Fruit fly (Drosophila melanogaster) whole organism, embryonic: ENCODE data around the gene IFT43.

ENCODE experiments used
- Atf-2 ChIP-seq: fragments of 200-800 bp; sonication (Bioruptor generic); optimal IDR thresholded peaks from 2 replicates; lab custom pipeline; 2016; ENCODE audit warnings: missing biosample characterization, missing genetic modification characterization
- CG10565 ChIP-seq: fragments of 200-800 bp; sonication (Bioruptor generic); optimal IDR thresholded peaks from 3 replicates; lab custom pipeline; 2016; ENCODE audit warnings: missing biosample characterization, mild to moderate bottlenecking, missing genetic modification characterization
- CG10654 ChIP-seq: fragments of 200-800 bp; sonication (Bioruptor generic); optimal IDR thresholded peaks from 2 replicates; lab custom pipeline; 2016; ENCODE audit warnings: missing biosample characterization, missing genetic modification characterization
- CG12659 ChIP-seq: fragments of 200-800 bp; sonication (Bioruptor generic); optimal IDR thresholded peaks from 3 replicates; lab custom pipeline; 2017; ENCODE audit warnings: mild to moderate bottlenecking, missing biosample characterization, missing genetic modification reagents, missing genetic modification characterization
- CG13123 ChIP-seq: fragments of 200-800 bp; sonication (Bioruptor generic); optimal IDR thresholded peaks from 2 replicates; lab custom pipeline; 2016; ENCODE audit warnings: missing biosample characterization, missing genetic modification characterization
- CG13894 ChIP-seq: fragments of 200-800 bp; sonication (Bioruptor generic); optimal IDR thresholded peaks from 3 replicates; lab custom pipeline; 2018; ENCODE audit warnings: missing biosample characterization, mild to moderate bottlenecking, missing genetic modification characterization, moderate library complexity
- CG14050 ChIP-seq: fragments of 200-800 bp; sonication (Bioruptor generic); IDR thresholded peaks from 3 replicates; pipeline ENCODE4 v1.3.6; 2022; ENCODE audit warnings: missing biosample characterization, missing genetic modification characterization
- CG14710 ChIP-seq: fragments of 200-800 bp; sonication (Bioruptor generic); optimal IDR thresholded peaks from 3 replicates; lab custom pipeline; 2019; ENCODE audit warnings: missing biosample characterization, mild to moderate bottlenecking, missing genetic modification characterization, moderate library complexity
- CG15073 ChIP-seq: fragments of 200-800 bp; sonication (Bioruptor generic); optimal IDR thresholded peaks from 2 replicates; lab custom pipeline; 2016; ENCODE audit warnings: missing biosample characterization, missing genetic modification characterization
- CG15269 ChIP-seq: fragments of 200-800 bp; sonication (Bioruptor generic); optimal IDR thresholded peaks from 2 replicates; lab custom pipeline; 2018; ENCODE audit warnings: missing biosample characterization, mild to moderate bottlenecking, missing genetic modification characterization, moderate library complexity
- CG16779 ChIP-seq: fragments of 200-800 bp; sonication (Bioruptor generic); IDR thresholded peaks from 2 replicates; pipeline ENCODE4 v1.3.6; 2022; ENCODE audit warnings: missing biosample characterization, missing genetic modification characterization
- CG16815 ChIP-seq: fragments of 200-800 bp; sonication (Bioruptor generic); optimal IDR thresholded peaks from 3 replicates; lab custom pipeline; 2017; ENCODE audit warnings: missing biosample characterization, mild to moderate bottlenecking, missing genetic modification characterization
- CG32767 ChIP-seq: fragments of 200-800 bp; sonication (Bioruptor generic); IDR thresholded peaks from 2 replicates; pipeline ENCODE4 v1.3.6; 2022; ENCODE audit warnings: missing biosample characterization, missing genetic modification characterization
- CG34376 ChIP-seq: fragments of 200-800 bp; sonication (Bioruptor generic); optimal IDR thresholded peaks from 2 replicates; lab custom pipeline; 2018; ENCODE audit warnings: missing biosample characterization, mild to moderate bottlenecking, missing genetic modification characterization
- CG3847 ChIP-seq: fragments of 200-800 bp; sonication (Bioruptor generic); IDR thresholded peaks from 2 replicates; pipeline ENCODE4 v1.3.6; 2022; ENCODE audit warnings: missing biosample characterization, missing genetic modification characterization
- CG4282 ChIP-seq: fragments of 200-800 bp; sonication (Bioruptor generic); optimal IDR thresholded peaks from 2 replicates; lab custom pipeline; 2016; ENCODE audit warnings: missing biosample characterization, missing genetic modification characterization
- CG4424 ChIP-seq: fragments of 200-800 bp; sonication (Bioruptor generic); optimal IDR thresholded peaks from 3 replicates; lab custom pipeline; 2016; ENCODE audit warnings: missing biosample characterization, missing genetic modification characterization
- CG5953 ChIP-seq: fragments of 200-800 bp; sonication (Bioruptor generic); IDR thresholded peaks from 2 replicates; pipeline ENCODE4 v1.3.6; 2022; ENCODE audit warnings: missing biosample characterization, missing genetic modification characterization
- CG7928 ChIP-seq: fragments of 200-800 bp; sonication (Bioruptor generic); optimal IDR thresholded peaks from 2 replicates; lab custom pipeline; 2017; ENCODE audit warnings: missing biosample characterization, mild to moderate bottlenecking, missing genetic modification characterization
- CTCF ChIP-seq: fragments of 200-800 bp; sonication (Bioruptor generic); optimal IDR thresholded peaks from 2 replicates; lab custom pipeline; 2017; ENCODE audit warnings: missing biosample characterization, mild to moderate bottlenecking, missing genetic modification characterization, moderate library complexity
- Dbx ChIP-seq: fragments of 200-800 bp; sonication (Bioruptor generic); IDR thresholded peaks from 3 replicates; pipeline ENCODE4 v1.3.6; 2022; ENCODE audit warnings: missing biosample characterization, missing genetic modification characterization
- Pdp1 ChIP-seq, 2 experiments: fragments of 200-800 bp; sonication (Bioruptor generic); optimal IDR thresholded peaks; 3 replicates each; lab custom pipeline; 2016; ENCODE audit warnings: missing biosample characterization in 2 of 2, missing genetic modification characterization in 2 of 2, mild to moderate bottlenecking in 1 of 2, moderate library complexity in 1 of 2
- Rfx ChIP-seq: fragments of 200-800 bp; sonication (Bioruptor generic); IDR thresholded peaks from 2 replicates; pipeline ENCODE4 v1.3.6; 2022; ENCODE audit warnings: missing biosample characterization, missing genetic modification characterization
- Stat92E ChIP-seq, 3 experiments: fragments of >200 bp in 2 of 3; fragments of 200-800 bp in 1 of 3; sonication (Bioruptor generic) in 1 of 3; optimal IDR thresholded peaks; 2 replicates each; lab custom pipeline; 2017 to 2019; ENCODE audit warnings: missing biosample characterization in 3 of 3, missing genetic modification characterization in 3 of 3, mild to moderate bottlenecking in 1 of 3, moderate library complexity in 1 of 3
- Xbp1 ChIP-seq: fragments of 200-800 bp; sonication (Bioruptor generic); optimal IDR thresholded peaks from 3 replicates; lab custom pipeline; 2016; ENCODE audit warnings: missing biosample characterization, mild to moderate bottlenecking, missing genetic modification characterization
- al ChIP-seq: fragments of 200-800 bp; sonication (Bioruptor generic); IDR thresholded peaks from 2 replicates; pipeline ENCODE4 v1.3.6; 2022; ENCODE audit warnings: missing biosample characterization, missing genetic modification characterization
- ash1 ChIP-seq: fragments of 200-800 bp; sonication (Bioruptor generic); optimal IDR thresholded peaks from 2 replicates; lab custom pipeline; 2018; ENCODE audit warnings: missing biosample characterization, mild to moderate bottlenecking, missing genetic modification characterization
- dimm ChIP-seq: fragments of 200-800 bp; sonication (Bioruptor generic); IDR thresholded peaks from 2 replicates; pipeline ENCODE4 v1.3.6; 2022; ENCODE audit warnings: missing biosample characterization, missing genetic modification characterization
- dmrt11E ChIP-seq: fragments of 200-800 bp; sonication (Bioruptor generic); optimal IDR thresholded peaks from 3 replicates; lab custom pipeline; 2018; ENCODE audit warnings: missing biosample characterization, mild to moderate bottlenecking, missing genetic modification characterization, moderate library complexity
- dmrt99B ChIP-seq: fragments of 200-800 bp; sonication (Bioruptor generic); optimal IDR thresholded peaks from 2 replicates; lab custom pipeline; 2018; ENCODE audit warnings: missing biosample characterization, mild to moderate bottlenecking, missing genetic modification characterization, moderate library complexity
- dpn ChIP-seq, 2 experiments: fragments of 200-800 bp; sonication (Bioruptor generic); optimal IDR thresholded peaks; 3 replicates each; lab custom pipeline; 2016; ENCODE audit warnings: missing biosample characterization in 2 of 2, missing genetic modification characterization in 2 of 2
- dysf ChIP-seq: fragments of 200-800 bp; sonication (Bioruptor generic); IDR thresholded peaks from 3 replicates; pipeline ENCODE4 v1.3.6; 2022; ENCODE audit warnings: missing biosample characterization, missing genetic modification characterization
- esg ChIP-seq: fragments of 200-800 bp; sonication (Bioruptor generic); conservative IDR thresholded peaks from 2 replicates; pipeline ENCODE4 v1.3.6; 2022; ENCODE audit warnings: missing biosample characterization, missing genetic modification characterization
- exex ChIP-seq: fragments of 200-800 bp; sonication (Bioruptor generic); optimal IDR thresholded peaks from 4 replicates; lab custom pipeline; 2018; ENCODE audit warnings: missing biosample characterization, mild to moderate bottlenecking, missing genetic modification characterization, moderate library complexity
- fd102C ChIP-seq: fragments of 200-800 bp; sonication (Bioruptor generic); optimal IDR thresholded peaks from 2 replicates; lab custom pipeline; 2018; ENCODE audit warnings: missing biosample characterization, mild to moderate bottlenecking, missing genetic modification characterization, moderate library complexity
- fu2 ChIP-seq: fragments of 200-800 bp; sonication (Bioruptor generic); optimal IDR thresholded peaks from 2 replicates; lab custom pipeline; 2016; ENCODE audit warnings: missing biosample characterization, missing genetic modification characterization
- grn ChIP-seq: fragments of 200-800 bp; sonication (Bioruptor generic); optimal IDR thresholded peaks from 3 replicates; lab custom pipeline; 2017; ENCODE audit warnings: missing biosample characterization, missing genetic modification characterization
- ind ChIP-seq: fragments of 200-800 bp; sonication (Bioruptor generic); optimal IDR thresholded peaks from 3 replicates; lab custom pipeline; 2016; ENCODE audit warnings: missing biosample characterization, missing genetic modification characterization
- lbe ChIP-seq: fragments of 200-800 bp; sonication (Bioruptor generic); optimal IDR thresholded peaks from 2 replicates; lab custom pipeline; 2016; ENCODE audit warnings: missing biosample characterization, mild to moderate bottlenecking, missing genetic modification characterization
- mirr ChIP-seq: fragments of 200-800 bp; sonication (Bioruptor generic); optimal IDR thresholded peaks from 3 replicates; lab custom pipeline; 2018; ENCODE audit warnings: missing biosample characterization, mild to moderate bottlenecking, missing genetic modification characterization
- nau ChIP-seq: fragments of 200-800 bp; sonication (Bioruptor generic); optimal IDR thresholded peaks from 3 replicates; lab custom pipeline; 2017; ENCODE audit warnings: missing biosample characterization, mild to moderate bottlenecking, missing genetic modification characterization, missing genetic modification reagents
- pfk ChIP-seq: fragments of 200-800 bp; sonication (Bioruptor generic); optimal IDR thresholded peaks from 2 replicates; lab custom pipeline; 2018; ENCODE audit warnings: missing biosample characterization, mild to moderate bottlenecking, missing genetic modification characterization, moderate library complexity
- row ChIP-seq: fragments of 200-800 bp; sonication (Bioruptor generic); IDR thresholded peaks from 3 replicates; pipeline ENCODE4 v1.3.6; 2022; ENCODE audit warnings: missing biosample characterization, missing genetic modification characterization
- slbo ChIP-seq: fragments of 200-800 bp; sonication (Bioruptor generic); IDR thresholded peaks from 2 replicates; pipeline ENCODE4 v1.3.6; 2022; ENCODE audit warnings: missing biosample characterization, missing genetic modification characterization
- sug ChIP-seq: fragments of 200-800 bp; optimal IDR thresholded peaks from 2 replicates; lab custom pipeline; 2019; ENCODE audit warnings: missing biosample characterization, mild to moderate bottlenecking, missing genetic modification characterization, moderate library complexity
- unc-4 ChIP-seq: fragments of 200-800 bp; sonication (Bioruptor generic); IDR thresholded peaks from 2 replicates; pipeline ENCODE4 v1.3.6; 2022; ENCODE audit warnings: missing biosample characterization, missing genetic modification characterization; ENCODE audit not compliant: partially characterized antibody
- vvl ChIP-seq: fragments of 200-800 bp; sonication (Bioruptor generic); IDR thresholded peaks from 2 replicates; pipeline ENCODE4 v1.3.6; 2022; ENCODE audit warnings: missing biosample characterization, missing genetic modification characterization
- z ChIP-seq: fragments of 200-800 bp; sonication (Bioruptor generic); IDR thresholded peaks from 3 replicates; pipeline ENCODE4 v1.3.6; 2022; ENCODE audit warnings: missing biosample characterization, missing genetic modification characterization
- zf30C ChIP-seq: fragments of 200-800 bp; sonication (Bioruptor generic); optimal IDR thresholded peaks from 3 replicates; lab custom pipeline; 2018; ENCODE audit warnings: missing biosample characterization, mild to moderate bottlenecking, missing genetic modification characterization

Gene IFT43

dm6 chr2L:12704418-12704920 lies 9.7 kb upstream of the IFT43 start, which contains the start of the genes CG5776 and spict (continued):
- TF ChIP-seq vvl (GFP tag; lab: Robert Waterston, UW) (peak; percentile 85), CG5953 (GFP tag; lab: Robert Waterston, UW) (peak; percentile 21; the same call in 1 of the 2 replicates), dmrt99B (tag; lab: Kevin White, UChicago) (no peak), Rfx (GFP tag; lab: Robert Waterston, UW) (peak; percentile 92), CG10565 (no peak), CG15269 (tag; lab: Kevin White, UChicago) (peak; percentile 75), ash1 (GFP tag; lab: Kevin White, UChicago) (no peak), row (GFP tag; lab: Robert Waterston, UW) (peak; percentile 97), Xbp1 (peak; percentile 75), CG16815 (GFP tag; lab: Kevin White, UChicago) (peak; percentile 80), Dbx (GFP tag; lab: Robert Waterston, UW) (peak; percentile 83), CG15073 (no peak), CG13123 (no peak), lbe (GFP tag; lab: Kevin White, UChicago) (peak; percentile 58), slbo (GFP tag; lab: Robert Waterston, UW) (peak; percentile 92), pfk (no peak), nau (GFP tag; lab: Kevin White, UChicago) (no peak), esg (GFP tag; lab: Robert Waterston, UW) (peak; percentile 84), dpn (GFP tag; optimal IDR thresholded peaks at IDR 0.05; lab: Kevin White, UChicago) (peak in 1 of 2 experiments; percentile 28), unc-4 (GFP tag; lab: Robert Waterston, UW) (no peak), ind (GFP tag; lab: Kevin White, UChicago) (peak; percentile 51), fu2 (peak; percentile 57), fd102C (GFP tag; lab: Kevin White, UChicago) (no peak), CG10654 (GFP tag; lab: Kevin White, UChicago) (peak; percentile 18), CG14710 (tag; lab: Kevin White, UChicago) (peak; percentile 75), dysf (GFP tag; lab: Robert Waterston, UW) (peak; percentile 88), CG4424 (GFP tag; lab: Kevin White, UChicago) (peak; percentile 47), z (no peak), CG3847 (GFP tag; lab: Robert Waterston, UW) (peak; percentile 89), al (peak; percentile 78), CG4282 (GFP tag; lab: Kevin White, UChicago) (no peak), dmrt11E (peak; percentile 74), Atf-2 (GFP tag; lab: Kevin White, UChicago) (peak; percentile 10)

dm6 chr2L:12701498-12701897 lies 6.7 kb upstream of the IFT43 start:
- TF ChIP-seq CG7928 (GFP tag; lab: Kevin White, UChicago) (no peak), exex (tag; lab: Kevin White, UChicago) (peak; percentile 88), CG32767 (no peak), Pdp1 (GFP tag; optimal IDR thresholded peaks at IDR 0.05; lab: Kevin White, UChicago) (peak in 1 of 2 experiments; percentile 81), zf30C (GFP tag; lab: Kevin White, UChicago) (no peak), mirr (GFP tag; lab: Kevin White, UChicago) (peak; percentile 42), CG16779 (GFP tag; lab: Robert Waterston, UW) (no peak), Dbx (GFP tag; lab: Robert Waterston, UW) (no peak), CTCF (no peak), CG12659 (GFP tag; lab: Kevin White, UChicago) (no peak), Stat92E (GFP tag; optimal IDR thresholded peaks at IDR 0.05; lab: Kevin White, UChicago) (no peak), CG14050 (GFP tag; lab: Robert Waterston, UW) (no peak), dimm (no peak), CG34376 (GFP tag; lab: Kevin White, UChicago) (peak; percentile 24), CG13894 (no peak), grn (GFP tag; lab: Kevin White, UChicago) (peak; percentile 46), sug (tag; lab: Kevin White, UChicago) (peak; percentile 48)
